Worm (Caenorhabditis elegans): ENCODE results near the gene srx-44.

Gene srx-44

DNA sequence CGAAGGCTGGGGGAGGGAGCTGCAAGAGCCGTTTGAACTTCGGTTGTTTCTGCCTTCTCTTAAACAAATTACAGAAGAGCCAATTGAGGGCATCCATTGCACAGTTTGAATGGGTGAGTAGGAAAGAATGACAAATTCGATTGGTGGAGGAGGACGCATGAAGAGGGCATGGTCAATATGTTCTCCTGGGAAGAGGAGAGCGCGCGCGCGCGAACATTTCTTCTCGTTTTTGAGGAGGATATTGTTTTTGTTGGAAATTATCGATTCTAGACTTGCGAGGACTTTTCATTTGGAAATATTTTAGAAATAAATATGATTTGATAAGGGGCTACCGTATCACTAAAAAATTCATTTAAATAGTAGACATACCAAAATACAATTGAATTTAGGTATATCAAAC is 11.4 kb downstream of the srx-44 start, which contains the start of gene T10C6.7:
Gene T10C6.7 (minus strand): TSS at position 143 of the 400 bp plus-strand sequence.
- TF ChIP-seq nhr-71 (tag; optimal IDR thresholded peaks at IDR 0.05) (no peak), ztf-4 (tag; optimal IDR thresholded peaks at IDR 0.05) (no peak), grh-1 (GFP tag; IDR thresholded peaks at IDR 0.05) (no peak), ceh-82 (tag; optimal IDR thresholded peaks at IDR 0.05) (no peak), lin-15B (tag; optimal IDR thresholded peaks at IDR 0.05) (no peak), zag-1 (tag; optimal IDR thresholded peaks at IDR 0.05) (no peak), fkh-10 (GFP tag; optimal IDR thresholded peaks at IDR 0.05) (no peak), fkh-8 (tag; optimal IDR thresholded peaks at IDR 0.05) (no peak), jun-1 (tag; optimal IDR thresholded peaks at IDR 0.05) (no peak), efl-3 (GFP tag; optimal IDR thresholded peaks at IDR 0.05) (no peak), mef-2 (tag; optimal IDR thresholded peaks at IDR 0.05) (no peak), ets-5 (GFP tag; IDR thresholded peaks at IDR 0.05) (no peak), aly-2 (tag; optimal IDR thresholded peaks at IDR 0.05) (no peak), elt-3 (tag; optimal IDR thresholded peaks at IDR 0.05) (no peak), xbp-1 (tag; optimal IDR thresholded peaks at IDR 0.05) (no peak), nhr-76 (tag; optimal IDR thresholded peaks at IDR 0.05) (no peak), unc-30 (tag; optimal IDR thresholded peaks at IDR 0.05) (no peak), unc-86 (tag; optimal IDR thresholded peaks at IDR 0.05) (no peak), nhr-84 (tag; optimal IDR thresholded peaks at IDR 0.05) (no peak), ceh-8 (GFP tag; optimal IDR thresholded peaks at IDR 0.05) (no peak)

DNA sequence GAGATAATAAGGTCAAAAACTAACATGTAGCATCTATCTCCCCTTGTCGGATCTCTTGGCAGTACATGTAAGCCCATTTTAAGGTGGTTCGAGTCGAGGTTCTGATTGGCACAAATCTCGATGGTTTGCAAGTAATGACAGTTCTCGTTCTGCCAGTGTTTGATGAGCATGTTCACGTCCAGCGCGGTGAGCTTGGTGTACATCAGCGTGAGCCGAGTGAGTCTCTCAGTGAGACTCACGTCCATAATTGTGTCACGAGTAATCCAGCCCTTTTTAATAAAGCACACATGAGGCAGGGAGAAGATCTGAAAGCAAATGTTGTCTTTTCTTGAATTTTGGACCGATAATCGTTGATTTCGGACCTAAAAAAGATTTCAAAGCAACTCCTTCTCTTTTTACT is 12.6 kb downstream of the srx-44 start, which contains the start of gene T10C6.16:
Gene T10C6.16 (minus strand): TSS at position 245 of the 400 bp plus-strand sequence.
- TF ChIP-seq sptf-1 (tag; optimal IDR thresholded peaks at IDR 0.05): no peak
- TF ChIP-seq pag-3 (tag; optimal IDR thresholded peaks at IDR 0.05; ENCODE audit: borderline replicate concordance, insufficient read depth): no peak
- TF ChIP-seq lin-13 (GFP tag; optimal IDR thresholded peaks at IDR 0.05): no peak
- TF ChIP-seq mep-1 (tag; optimal IDR thresholded peaks at IDR 0.05): no peak
- TF ChIP-seq xbp-1 (tag; optimal IDR thresholded peaks at IDR 0.05): no peak
- TF ChIP-seq lir-3 (tag; optimal IDR thresholded peaks at IDR 0.05; ENCODE audit: poor library complexity): no peak
- TF ChIP-seq nhr-85 (tag): peak; percentile 18

DNA sequence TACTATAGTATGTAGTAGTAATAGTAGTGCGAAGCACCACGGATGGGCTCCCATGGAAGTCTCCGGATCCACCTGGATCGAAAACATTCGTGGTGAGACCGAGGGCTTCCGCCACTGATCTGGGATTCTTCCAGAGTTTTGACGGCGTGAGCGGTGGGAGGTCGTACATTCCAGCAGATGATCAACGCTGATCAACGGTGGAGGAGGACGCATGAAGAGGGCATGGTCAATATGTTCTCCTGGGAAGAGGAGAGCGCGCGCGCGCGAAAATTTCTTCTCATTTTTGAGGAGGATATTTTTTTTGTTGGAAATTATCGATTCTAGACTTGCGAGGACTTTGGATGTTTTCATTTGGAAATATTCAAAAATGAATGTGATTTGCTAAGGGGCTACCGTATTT is 13.3 kb downstream of the srx-44 start:
- TF ChIP-seq lin-15B (tag; optimal IDR thresholded peaks at IDR 0.05): no peak
- no peak for TF ChIP-seq elt-3 (tag; optimal IDR thresholded peaks at IDR 0.05)
- TF ChIP-seq irx-1 (tag; optimal IDR thresholded peaks at IDR 0.05): no peak
- no peak for TF ChIP-seq egl-13 (tag; optimal IDR thresholded peaks at IDR 0.05)
- no peak for TF ChIP-seq skn-1 (tag; optimal IDR thresholded peaks at IDR 0.05)
- TF ChIP-seq mef-2 (tag; optimal IDR thresholded peaks at IDR 0.05): no peak
- no peak for TF ChIP-seq fkh-4 (tag; optimal IDR thresholded peaks at IDR 0.05; ENCODE audit: borderline replicate concordance)
- TF ChIP-seq nhr-19 (GFP tag; conservative IDR thresholded peaks at IDR 0.05): no peak
- TF ChIP-seq nhr-84 (tag; optimal IDR thresholded peaks at IDR 0.05): no peak

DNA sequence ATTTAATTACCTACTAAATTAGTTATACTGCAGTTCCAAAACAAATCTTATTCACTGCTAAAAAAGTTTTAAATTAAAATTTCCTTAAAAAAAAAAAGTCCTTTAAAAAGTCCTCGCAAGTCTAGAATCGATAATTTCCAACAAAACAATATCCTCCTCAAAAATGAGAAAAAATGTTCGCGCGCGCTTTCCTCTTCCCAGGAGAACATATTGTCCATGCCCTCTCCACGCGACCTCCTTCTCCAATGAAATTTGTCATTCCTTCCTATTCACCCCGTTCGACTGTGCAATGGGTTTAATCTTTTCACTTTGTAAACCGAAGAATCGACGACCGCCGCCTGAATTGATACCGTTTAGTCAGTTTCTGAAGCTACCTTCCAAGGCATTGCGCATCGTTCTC is 16.0 kb downstream of the srx-44 start, which contains the start of gene T10C6.10:
Gene T10C6.10 (plus strand): TSS at position 248 of the 400 bp plus-strand sequence.
- TF ChIP-seq rnt-1 (tag; optimal IDR thresholded peaks at IDR 0.05): no peak
- no peak for TF ChIP-seq nhr-20 (tag; optimal IDR thresholded peaks at IDR 0.05)
- no peak for TF ChIP-seq fkh-8 (tag; optimal IDR thresholded peaks at IDR 0.05)
- TF ChIP-seq elt-3 (tag; optimal IDR thresholded peaks at IDR 0.05): no peak
- no peak for TF ChIP-seq unc-62 (GFP tag; optimal IDR thresholded peaks at IDR 0.05)
- no peak for TF ChIP-seq C04F5.9 (tag; optimal IDR thresholded peaks at IDR 0.05)
- no peak for TF ChIP-seq zag-1 (tag; optimal IDR thresholded peaks at IDR 0.05)
- no peak for TF ChIP-seq efl-1 (optimal IDR thresholded peaks at IDR 0.05)
- peak in 1 of 2 experiments; percentile 45 for TF ChIP-seq efl-1 (GFP tag; optimal IDR thresholded peaks at IDR 0.05 in 1 of 2)
